Worm (Caenorhabditis elegans): ENCODE data around the gene T02H6.4.

DNA sequence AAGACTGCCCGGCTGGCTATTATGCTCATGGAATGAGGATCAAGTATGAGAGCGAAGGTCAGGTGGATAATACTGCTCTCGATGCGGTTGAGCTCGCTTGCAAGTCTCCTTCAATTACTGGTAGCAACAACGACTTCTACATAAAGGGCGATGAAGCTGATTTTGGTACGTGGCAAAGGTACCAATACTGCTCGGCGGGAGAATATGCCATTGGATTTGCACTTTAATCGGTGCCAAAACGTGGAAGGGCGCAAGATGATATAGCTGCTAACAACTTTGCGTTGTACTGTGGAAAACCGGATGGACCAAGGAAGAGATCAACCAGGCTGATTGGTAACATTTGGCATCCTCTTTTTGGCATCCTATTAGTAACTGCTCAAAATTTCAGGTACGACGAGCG, 22.0 kb upstream of the T02H6.4 start:
- no peak for TF ChIP-seq dmd-4 (tag; optimal IDR thresholded peaks at IDR 0.05)
- TF ChIP-seq aly-2 (tag; optimal IDR thresholded peaks at IDR 0.05), result no peak
- TF ChIP-seq unc-62 (GFP tag; optimal IDR thresholded peaks at IDR 0.05), result no peak
- TF ChIP-seq nhr-77 (tag; optimal IDR thresholded peaks at IDR 0.05), result no peak
- no peak for TF ChIP-seq ztf-11 (tag; optimal IDR thresholded peaks at IDR 0.05)
- no peak for TF ChIP-seq snpc-4 (tag; optimal IDR thresholded peaks at IDR 0.05)
- TF ChIP-seq lin-39 (tag; optimal IDR thresholded peaks at IDR 0.05), result no peak
